Worm (Caenorhabditis elegans): ENCODE results near the gene F44F4.3.

Gene F44F4.3

ce11 chrII:10924669-10925068 lies 39.0 kb upstream of the F44F4.3 start (continued):
- TF ChIP-seq spr-3 (GFP tag; optimal IDR thresholded peaks at IDR 0.05) (no peak), tra-1 (GFP tag; IDR thresholded peaks at IDR 0.05) (peak; percentile 33; the same call in 1 of the 2 replicates), nhr-48 (tag; optimal IDR thresholded peaks at IDR 0.05) (peak; percentile 57), Y105C5A.15 (GFP tag; IDR thresholded peaks at IDR 0.05) (no peak), nhr-102 (tag; optimal IDR thresholded peaks at IDR 0.05) (peak; percentile 37), dve-1 (tag; optimal IDR thresholded peaks at IDR 0.05; ENCODE audit: insufficient read depth) (peak; percentile 93), snpc-1.2 (GFP tag; IDR thresholded peaks at IDR 0.05) (no peak), hlh-11 (tag; optimal IDR thresholded peaks at IDR 0.05) (peak; percentile 80), nhr-77 (tag; optimal IDR thresholded peaks at IDR 0.05) (peak; percentile 84), lim-7 (GFP tag; IDR thresholded peaks at IDR 0.05) (no peak), dpl-1 (GFP tag; optimal IDR thresholded peaks at IDR 0.05) (no peak), unc-130 (GFP tag; optimal IDR thresholded peaks at IDR 0.05) (no peak), ces-1 (GFP tag; optimal IDR thresholded peaks at IDR 0.05) (no peak), nhr-111 (GFP tag; optimal IDR thresholded peaks at IDR 0.05) (no peak), lin-39 (tag; optimal IDR thresholded peaks at IDR 0.05) (no peak), sdz-12 (GFP tag; optimal IDR thresholded peaks at IDR 0.05) (no peak), Y75B8A.6 (GFP tag; IDR thresholded peaks at IDR 0.05) (no peak), lin-38 (GFP tag; IDR thresholded peaks at IDR 0.05) (no peak), ctbp-1 (GFP tag; IDR thresholded peaks at IDR 0.05) (no peak), lir-3 (tag; optimal IDR thresholded peaks at IDR 0.05) (no peak), nhr-28 (tag; optimal IDR thresholded peaks at IDR 0.05) (peak; percentile 97), gei-8 (GFP tag; optimal IDR thresholded peaks at IDR 0.05) (no peak), ama-1 (optimal IDR thresholded peaks at IDR 0.05) (no peak), F49E8.2 (tag; optimal IDR thresholded peaks at IDR 0.05; ENCODE audit: borderline replicate concordance) (no peak), daf-8 (GFP tag; IDR thresholded peaks at IDR 0.05) (no peak), mes-2 (tag; optimal IDR thresholded peaks at IDR 0.05; ENCODE audit: poor library complexity, severe bottlenecking) (no peak), Y5F2A.4 (GFP tag; optimal IDR thresholded peaks at IDR 0.05) (no peak), lin-13 (GFP tag; optimal IDR thresholded peaks at IDR 0.05) (no peak), ceh-62 (tag; optimal IDR thresholded peaks at IDR 0.05) (no peak), fkh-10 (GFP tag; optimal IDR thresholded peaks at IDR 0.05) (no peak), mxl-3 (GFP tag; optimal IDR thresholded peaks at IDR 0.05) (no peak), aly-2 (tag; optimal IDR thresholded peaks at IDR 0.05) (no peak), hmg-1.1 (GFP tag; IDR thresholded peaks at IDR 0.05) (no peak), zfp-2 (tag; optimal IDR thresholded peaks at IDR 0.05) (no peak), Y48G9A.11 (GFP tag; IDR thresholded peaks at IDR 0.05) (no peak), ceh-20 (GFP tag; IDR thresholded peaks at IDR 0.05) (no peak), ztf-7 (tag; optimal IDR thresholded peaks at IDR 0.05) (no peak), zip-2 (tag; optimal IDR thresholded peaks at IDR 0.05) (no peak), ceh-44 (GFP tag; IDR thresholded peaks at IDR 0.05) (no peak), ZK337.2 (GFP tag; IDR thresholded peaks at IDR 0.05) (no peak), zfp-3 (GFP tag; conservative IDR thresholded peaks at IDR 0.05) (no peak), saeg-2 (GFP tag; IDR thresholded peaks at IDR 0.05) (peak; percentile 21; the same call in 1 of the 2 replicates), skn-1 (tag; optimal IDR thresholded peaks at IDR 0.05) (no peak), hif-1 (tag; optimal IDR thresholded peaks at IDR 0.05) (peak in 1 of 2 experiments; percentile 56), ceh-82 (tag; optimal IDR thresholded peaks at IDR 0.05) (no peak), daf-19 (GFP tag; conservative IDR thresholded peaks at IDR 0.05) (no peak), dmd-9 (GFP tag; IDR thresholded peaks at IDR 0.05) (no peak), F10B5.3 (tag; optimal IDR thresholded peaks at IDR 0.05) (no peak), T26A8.4 (GFP tag; IDR thresholded peaks at IDR 0.05) (no peak), pqm-1 (tag; optimal IDR thresholded peaks at IDR 0.05) (peak; percentile 93), ZK546.5 (tag; optimal IDR thresholded peaks at IDR 0.05) (no peak), T20F7.1 (GFP tag; optimal IDR thresholded peaks at IDR 0.05) (no peak)
